Worm (Caenorhabditis elegans): Measurements from ENCODE around the gene sax-1.

DNA sequence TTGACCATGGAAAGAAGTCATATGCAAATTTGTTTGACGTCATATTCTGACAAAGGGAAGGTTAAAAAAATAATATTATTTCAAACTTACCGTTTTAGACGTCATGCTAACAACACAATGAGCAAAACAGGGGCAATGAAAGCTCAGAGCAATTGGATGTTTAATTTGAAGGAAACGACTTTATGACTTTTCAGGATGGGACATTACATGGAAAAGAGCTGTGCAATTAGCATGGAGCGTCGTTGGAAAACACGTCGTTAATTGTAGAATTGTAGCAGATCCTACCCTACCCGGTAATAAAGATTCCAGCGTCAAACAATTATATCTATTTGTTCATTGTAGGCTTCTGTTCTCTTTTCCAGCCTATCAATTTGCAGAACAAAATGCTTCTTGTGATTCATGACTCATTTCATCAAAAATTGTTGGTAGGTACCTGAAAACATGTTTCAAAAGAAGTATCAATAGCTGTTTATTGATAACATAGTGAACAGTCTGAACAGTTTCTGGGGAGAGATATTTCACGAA, 23.7 kb upstream of the sax-1 start, which contains the start of gene ceh-63:
- no peak for TF ChIP-seq him-1 (tag; optimal IDR thresholded peaks at IDR 0.05)
- TF ChIP-seq dao-5 (tag; optimal IDR thresholded peaks at IDR 0.05), result no peak
